Worm (Caenorhabditis elegans): Measurements from ENCODE around the gene srxa-5.

- TF ChIP-seq egl-27 (tag; optimal IDR thresholded peaks at IDR 0.05): no peak
- TF ChIP-seq lin-39 (tag; optimal IDR thresholded peaks at IDR 0.05): no peak
- TF ChIP-seq elt-1 (tag; optimal IDR thresholded peaks at IDR 0.05): no peak
- TF ChIP-seq nhr-237 (tag; optimal IDR thresholded peaks at IDR 0.05): no peak
- no peak for TF ChIP-seq C34F6.9 (tag; optimal IDR thresholded peaks at IDR 0.05)
- TF ChIP-seq elt-3 (tag; optimal IDR thresholded peaks at IDR 0.05): no peak
- no peak for TF ChIP-seq unc-39 (tag; optimal IDR thresholded peaks at IDR 0.05)
- no peak for TF ChIP-seq unc-62 (GFP tag; optimal IDR thresholded peaks at IDR 0.05)
- no peak for TF ChIP-seq dmd-4 (tag; optimal IDR thresholded peaks at IDR 0.05)
- no peak for TF ChIP-seq snpc-4 (tag; optimal IDR thresholded peaks at IDR 0.05)
- no peak for TF ChIP-seq ztf-11 (tag; optimal IDR thresholded peaks at IDR 0.05)
- TF ChIP-seq ZK546.5 (tag; optimal IDR thresholded peaks at IDR 0.05): no peak
- no peak for TF ChIP-seq sma-3 (GFP tag; optimal IDR thresholded peaks at IDR 0.05)
Observed at ce11 chrIII:6507832-6508231, 24.9 kb upstream of the srxa-5 start, which contains the start of gene F23F12.12.

Measured in whole organism, L2 larva.